ENCODE assay signal across 3 fruit fly cellular contexts in genomic region chr3L:2462017-2462416, dm6.
TF ChIP-seq lines count a peak whose summit lies in the region.

No protein-coding gene starts in this region.

- TF ChIP-seq CTCF in whole organism, embryonic (GFP tag; optimal IDR thresholded peaks at IDR 0.05; lab: Kevin White, UChicago): no peak

TF ChIP-seq in whole organism, adult, 20 proteins besides CTCF, POLR2A, EP300 and RAD21:
- peak; percentile 63 for TF ChIP-seq kay (GFP tag; lab: Kevin White, UChicago; ENCODE audit: borderline replicate concordance)
- no peak for TF ChIP-seq cic (GFP tag; optimal IDR thresholded peaks at IDR 0.05; lab: Kevin White, UChicago)

TF ChIP-seq in whole organism, embryonic, 481 proteins besides CTCF, POLR2A, EP300 and RAD21:
- TF ChIP-seq Med (GFP tag; lab: Kevin White, UChicago): peak; percentile 12
- peak; percentile 67 for TF ChIP-seq sens (GFP tag; lab: Kevin White, UChicago)
- no peak for TF ChIP-seq Dip2 (GFP tag; IDR thresholded peaks at IDR 0.05; lab: Robert Waterston, UW)

TF ChIP-seq in whole organism, prepupa, 60 proteins besides CTCF, POLR2A, EP300 and RAD21:
- TF ChIP-seq Eip93F (GFP tag; optimal IDR thresholded peaks at IDR 0.05; lab: Kevin White, UChicago): peak; percentile 22
- no peak for TF ChIP-seq CG8119 (GFP tag; IDR thresholded peaks at IDR 0.05; lab: Robert Waterston, UW)
- TF ChIP-seq esn (GFP tag; optimal IDR thresholded peaks at IDR 0.05; lab: Kevin White, UChicago): no peak
